Worm (Caenorhabditis elegans): ENCODE data around the gene T13F3.4.

T13F3.4 gene

ce11 chrV:16235135-16235534 lies 31.3 kb downstream of the T13F3.4 start, which contains the start of gene F21H7.3:
Gene F21H7.3, minus strand, starts transcription at chrV:16235235.
- TF ChIP-seq F22D6.2 (tag; optimal IDR thresholded peaks at IDR 0.05) (no peak), ztf-26 (tag; optimal IDR thresholded peaks at IDR 0.05) (no peak), gei-17 (GFP tag; optimal IDR thresholded peaks at IDR 0.05) (no peak), madf-10 (tag; optimal IDR thresholded peaks at IDR 0.05) (no peak), Y56A3A.18 (GFP tag; IDR thresholded peaks at IDR 0.05) (no peak), aptf-3 (GFP tag; IDR thresholded peaks at IDR 0.05) (no peak), ztf-22 (GFP tag; optimal IDR thresholded peaks at IDR 0.05) (no peak), let-607 (tag; optimal IDR thresholded peaks at IDR 0.05) (no peak), nfya-1 (tag; optimal IDR thresholded peaks at IDR 0.05; ENCODE audit: borderline replicate concordance, insufficient read depth) (no peak), sptf-2 (GFP tag; optimal IDR thresholded peaks at IDR 0.05) (no peak), snpc-1.3 (tag; optimal IDR thresholded peaks at IDR 0.05; ENCODE audit: insufficient read depth) (no peak), nhr-90 (tag; optimal IDR thresholded peaks at IDR 0.05) (no peak), aptf-2 (GFP tag; conservative IDR thresholded peaks at IDR 0.05) (no peak), cebp-2 (GFP tag; IDR thresholded peaks at IDR 0.05) (no peak), madf-3 (GFP tag; IDR thresholded peaks at IDR 0.05) (no peak), lin-35 (GFP tag; optimal IDR thresholded peaks at IDR 0.05) (no peak)

- TF ChIP-seq zfh-2 (GFP tag; conservative IDR thresholded peaks at IDR 0.05), result no peak
- no peak for TF ChIP-seq ztf-28 (GFP tag; IDR thresholded peaks at IDR 0.05)
- TF ChIP-seq mel-28 (tag; optimal IDR thresholded peaks at IDR 0.05; ENCODE audit: borderline replicate concordance), result no peak
- no peak for TF ChIP-seq lsl-1 (GFP tag; optimal IDR thresholded peaks at IDR 0.05)
- TF ChIP-seq dpl-1 (GFP tag; optimal IDR thresholded peaks at IDR 0.05), result no peak
- TF ChIP-seq atf-7 (tag; optimal IDR thresholded peaks at IDR 0.05), result no peak
- no peak for TF ChIP-seq C06A6.2 (GFP tag; conservative IDR thresholded peaks at IDR 0.05)
- TF ChIP-seq lir-1 (GFP tag; conservative IDR thresholded peaks at IDR 0.05), result no peak
- no peak for TF ChIP-seq let-607 (tag; optimal IDR thresholded peaks at IDR 0.05)
- TF ChIP-seq madf-3 (GFP tag; IDR thresholded peaks at IDR 0.05), result no peak
- TF ChIP-seq sdz-38 (tag; optimal IDR thresholded peaks at IDR 0.05), result no peak
- TF ChIP-seq zim-3 (tag; optimal IDR thresholded peaks at IDR 0.05), result no peak
- no peak for TF ChIP-seq lag-1 (GFP tag; IDR thresholded peaks at IDR 0.05)
Observed at ce11 chrV:16233624-16234023, 32.8 kb downstream of the T13F3.4 start, which contains the start of gene clec-233. Gene clec-233, plus strand, starts transcription at chrV:16233924.

- TF ChIP-seq nhr-80 (tag; optimal IDR thresholded peaks at IDR 0.05) (peak; percentile 51), egrh-3 (GFP tag; IDR thresholded peaks at IDR 0.05) (no peak)
Observed at ce11 chrV:16232180-16232579, 34.2 kb downstream of the T13F3.4 start, which contains the start of gene gst-22. Gene gst-22, minus strand, starts transcription at chrV:16232282.

- TF ChIP-seq B0019.2 (GFP tag; conservative IDR thresholded peaks at IDR 0.05) (no peak), unc-62 (GFP tag; optimal IDR thresholded peaks at IDR 0.05) (no peak), lir-1 (GFP tag; conservative IDR thresholded peaks at IDR 0.05) (no peak), bed-2 (GFP tag; IDR thresholded peaks at IDR 0.05) (no peak), ztf-22 (GFP tag; optimal IDR thresholded peaks at IDR 0.05) (no peak), F52B5.7 (tag; optimal IDR thresholded peaks at IDR 0.05) (no peak), tbp1 (GFP tag; optimal IDR thresholded peaks at IDR 0.05) (no peak), nhr-80 (tag; optimal IDR thresholded peaks at IDR 0.05) (no peak), rpc-1 (optimal IDR thresholded peaks at IDR 0.05) (no peak), rpc-1 (tag; optimal IDR thresholded peaks at IDR 0.05) (no peak), dox-1 (GFP tag; IDR thresholded peaks at IDR 0.05) (no peak), ztf-25 (GFP tag; IDR thresholded peaks at IDR 0.05) (no peak), T26A5.8 (tag; optimal IDR thresholded peaks at IDR 0.05) (no peak), dpl-1 (GFP tag; optimal IDR thresholded peaks at IDR 0.05) (no peak), madf-6 (GFP tag; IDR thresholded peaks at IDR 0.05) (no peak), gei-17 (GFP tag; optimal IDR thresholded peaks at IDR 0.05) (no peak), F37B4.10 (GFP tag; IDR thresholded peaks at IDR 0.05) (no peak), snpc-1.1 (tag; optimal IDR thresholded peaks at IDR 0.05; ENCODE audit: insufficient read depth) (no peak), Y53F4B.3 (GFP tag; IDR thresholded peaks at IDR 0.05) (no peak)
Observed at ce11 chrV:16229896-16230295, 36.5 kb downstream of the T13F3.4 start, which contains the start of the genes F21H7.2 and F21H7.12. Gene F21H7.2, minus strand, starts transcription at chrV:16229996. Gene F21H7.12, plus strand, starts transcription at chrV:16230165.
